Fruit fly (Drosophila melanogaster) whole organism, embryonic: ENCODE measurements around the gene CG11670.

Source experiments
- Bgb ChIP-seq: fragments of 200-800 bp; sonication (Bioruptor generic); IDR thresholded peaks from 2 replicates; pipeline ENCODE4 v1.3.6; 2022; ENCODE audit warnings: missing biosample characterization, missing genetic modification characterization; ENCODE audit not compliant: partially characterized antibody
- Bteb2 ChIP-seq: fragments of 200-800 bp; sonication (Bioruptor generic); optimal IDR thresholded peaks from 2 replicates; lab custom pipeline; 2016; ENCODE audit warnings: missing biosample characterization, missing genetic modification characterization
- CG10959 ChIP-seq: fragments of 200-800 bp; sonication (Bioruptor generic); IDR thresholded peaks from 2 replicates; pipeline ENCODE4 v1.3.6; 2022; ENCODE audit warnings: missing biosample characterization, missing genetic modification characterization
- CG10979 ChIP-seq: fragments of 200-800 bp; sonication (Bioruptor generic); optimal IDR thresholded peaks from 2 replicates; lab custom pipeline; 2018; ENCODE audit warnings: missing biosample characterization, mild to moderate bottlenecking, missing genetic modification characterization, moderate library complexity
- CG13287 ChIP-seq: fragments of 200-800 bp; sonication (Bioruptor generic); IDR thresholded peaks from 2 replicates; pipeline ENCODE4 v1.3.6; 2022; ENCODE audit warnings: missing biosample characterization, missing genetic modification characterization; ENCODE audit not compliant: partially characterized antibody
- CG14860 ChIP-seq: fragments of 200-800 bp; sonication (Bioruptor generic); IDR thresholded peaks from 3 replicates; pipeline ENCODE4 v1.3.6; 2022; ENCODE audit warnings: missing biosample characterization, missing genetic modification characterization; ENCODE audit not compliant: partially characterized antibody
- CG14965 ChIP-seq: fragments of 200-800 bp; sonication (Bioruptor generic); optimal IDR thresholded peaks from 2 replicates; lab custom pipeline; 2016; ENCODE audit warnings: missing biosample characterization, missing genetic modification characterization, borderline replicate concordance
- CG15011 ChIP-seq: fragments of 200-800 bp; sonication (Bioruptor generic); optimal IDR thresholded peaks from 3 replicates; lab custom pipeline; 2018; ENCODE audit warnings: missing biosample characterization, mild to moderate bottlenecking, missing genetic modification characterization
- CG15601 ChIP-seq: fragments of 200-800 bp; sonication (Bioruptor generic); optimal IDR thresholded peaks from 3 replicates; lab custom pipeline; 2019; ENCODE audit warnings: missing biosample characterization, mild to moderate bottlenecking, missing genetic modification characterization, moderate library complexity
- CG15696 ChIP-seq: fragments of 200-800 bp; sonication (Bioruptor generic); optimal IDR thresholded peaks from 2 replicates; lab custom pipeline; 2019; ENCODE audit warnings: missing biosample characterization, mild to moderate bottlenecking, missing genetic modification characterization, moderate library complexity
- CG17802 ChIP-seq: fragments of 200-800 bp; sonication (Bioruptor generic); optimal IDR thresholded peaks from 2 replicates; lab custom pipeline; 2018; ENCODE audit warnings: missing biosample characterization, mild to moderate bottlenecking, missing genetic modification characterization, moderate library complexity
- CG18619 ChIP-seq: fragments of 200-800 bp; sonication (Bioruptor generic); optimal IDR thresholded peaks from 3 replicates; lab custom pipeline; 2017; ENCODE audit warnings: missing biosample characterization, mild to moderate bottlenecking, missing genetic modification characterization
- CG18764 ChIP-seq: fragments of 200-800 bp; sonication (Bioruptor generic); optimal IDR thresholded peaks from 3 replicates; lab custom pipeline; 2016; ENCODE audit warnings: missing biosample characterization, missing genetic modification characterization
- CG2129 ChIP-seq: fragments of 200-800 bp; sonication (Bioruptor generic); IDR thresholded peaks from 2 replicates; pipeline ENCODE4 v1.3.6; 2022; ENCODE audit warnings: missing biosample characterization, missing genetic modification characterization; ENCODE audit not compliant: partially characterized antibody
- CG30431 ChIP-seq: fragments of 200-800 bp; sonication (Bioruptor generic); optimal IDR thresholded peaks from 2 replicates; lab custom pipeline; 2017; ENCODE audit warnings: missing biosample characterization, missing genetic modification characterization
- CG31388 ChIP-seq: fragments of 200-800 bp; sonication (Bioruptor generic); optimal IDR thresholded peaks from 2 replicates; lab custom pipeline; 2016; ENCODE audit warnings: missing biosample characterization, missing genetic modification characterization
- CG3407 ChIP-seq: fragments of 200-800 bp; sonication (Bioruptor generic); optimal IDR thresholded peaks from 2 replicates; lab custom pipeline; 2018; ENCODE audit warnings: missing biosample characterization, mild to moderate bottlenecking, missing genetic modification characterization
- CG6175 ChIP-seq: fragments of 200-800 bp; sonication (Bioruptor generic); IDR thresholded peaks from 3 replicates; pipeline ENCODE4 v1.3.6; 2022; ENCODE audit warnings: missing biosample characterization, missing genetic modification characterization
- CG6254 ChIP-seq: fragments of 200-800 bp; sonication (Bioruptor generic); optimal IDR thresholded peaks from 3 replicates; lab custom pipeline; 2017; ENCODE audit warnings: mild to moderate bottlenecking, missing biosample characterization, missing genetic modification reagents, missing genetic modification characterization
- CG6272 ChIP-seq: fragments of 200-800 bp; sonication (Bioruptor generic); IDR thresholded peaks from 2 replicates; pipeline ENCODE4 v1.3.6; 2022; ENCODE audit warnings: missing biosample characterization, missing genetic modification characterization
- CG8290 ChIP-seq, 3 experiments: fragments of 200-800 bp; sonication (Bioruptor generic); optimal IDR thresholded peaks; 2 replicates each; lab custom pipeline; 2016 to 2019; ENCODE audit warnings: missing biosample characterization in 3 of 3, missing genetic modification characterization in 3 of 3, mild to moderate bottlenecking in 2 of 3, moderate library complexity in 1 of 3
- CG8944 ChIP-seq: fragments of 200-800 bp; sonication (Bioruptor generic); optimal IDR thresholded peaks from 3 replicates; lab custom pipeline; 2016; ENCODE audit warnings: missing biosample characterization, missing genetic modification characterization
- Dip3 ChIP-seq: fragments of 200-800 bp; sonication (Bioruptor generic); optimal IDR thresholded peaks from 3 replicates; lab custom pipeline; 2016; ENCODE audit warnings: missing biosample characterization, missing genetic modification characterization
- Ets65A ChIP-seq: fragments of 200-800 bp; sonication (Bioruptor generic); peaks from one replicate; lab custom pipeline; 2016; ENCODE audit warnings: missing biosample characterization, missing genetic modification characterization
- Hsf ChIP-seq: fragments of 200-800 bp; sonication (Bioruptor generic); optimal IDR thresholded peaks from 3 replicates; lab custom pipeline; 2016; ENCODE audit warnings: missing biosample characterization, missing genetic modification characterization
- NC2β ChIP-seq: fragments of 200-800 bp; sonication (Bioruptor generic); optimal IDR thresholded peaks from 2 replicates; lab custom pipeline; 2016; ENCODE audit warnings: missing biosample characterization, missing genetic modification characterization
- Pdp1 ChIP-seq, 2 experiments: fragments of 200-800 bp; sonication (Bioruptor generic); optimal IDR thresholded peaks; 3 replicates each; lab custom pipeline; 2016; ENCODE audit warnings: missing biosample characterization in 2 of 2, missing genetic modification characterization in 2 of 2, mild to moderate bottlenecking in 1 of 2, moderate library complexity in 1 of 2
- Tbp ChIP-seq: fragments of >200 bp; optimal IDR thresholded peaks from 2 replicates; lab custom pipeline; 2018; ENCODE audit warnings: missing biosample characterization, missing genetic modification characterization
- Vsx1 ChIP-seq: fragments of 200-800 bp; sonication (Bioruptor generic); optimal IDR thresholded peaks from 2 replicates; lab custom pipeline; 2017; ENCODE audit warnings: missing biosample characterization, mild to moderate bottlenecking, missing genetic modification characterization, missing genetic modification reagents
- ab ChIP-seq: fragments of 200-800 bp; sonication (Bioruptor generic); optimal IDR thresholded peaks from 2 replicates; lab custom pipeline; 2016; ENCODE audit warnings: missing biosample characterization, missing genetic modification characterization
- ato ChIP-seq: fragments of 200-800 bp; sonication (Bioruptor generic); IDR thresholded peaks from 2 replicates; pipeline ENCODE4 v1.3.6; 2022; ENCODE audit warnings: missing biosample characterization, missing genetic modification characterization; ENCODE audit not compliant: partially characterized antibody
- az2 ChIP-seq: fragments of 200-800 bp; sonication (Bioruptor generic); optimal IDR thresholded peaks from 3 replicates; lab custom pipeline; 2016; ENCODE audit warnings: missing biosample characterization, missing genetic modification characterization
- bsh ChIP-seq, 2 experiments: fragments of 200-800 bp; sonication (Bioruptor generic); optimal IDR thresholded peaks; 2 replicates each; lab custom pipeline; 2017 to 2018; ENCODE audit warnings: mild to moderate bottlenecking in 2 of 2, missing biosample characterization in 2 of 2, missing genetic modification characterization in 2 of 2, moderate library complexity in 1 of 2
- cg ChIP-seq: fragments of 200-800 bp; sonication (Bioruptor generic); optimal IDR thresholded peaks from 3 replicates; lab custom pipeline; 2019; ENCODE audit warnings: missing biosample characterization, mild to moderate bottlenecking, missing genetic modification characterization, moderate library complexity
- chn ChIP-seq: fragments of 200-800 bp; sonication (Bioruptor generic); optimal IDR thresholded peaks from 2 replicates; lab custom pipeline; 2016; ENCODE audit warnings: missing biosample characterization, missing genetic modification characterization
- crc ChIP-seq: fragments of 200-800 bp; sonication (Bioruptor generic); optimal IDR thresholded peaks from 2 replicates; lab custom pipeline; 2016; ENCODE audit warnings: missing biosample characterization, missing genetic modification characterization
- dysf ChIP-seq: fragments of 200-800 bp; sonication (Bioruptor generic); IDR thresholded peaks from 3 replicates; pipeline ENCODE4 v1.3.6; 2022; ENCODE audit warnings: missing biosample characterization, missing genetic modification characterization
- ewg ChIP-seq: fragments of 200-800 bp; sonication (Bioruptor generic); optimal IDR thresholded peaks from 3 replicates; lab custom pipeline; 2017; ENCODE audit warnings: mild to moderate bottlenecking, missing biosample characterization, missing genetic modification reagents, missing genetic modification characterization
- eyg ChIP-seq: fragments of 200-800 bp; sonication (Bioruptor generic); optimal IDR thresholded peaks from 3 replicates; lab custom pipeline; 2016; ENCODE audit warnings: missing biosample characterization, missing genetic modification characterization
- hbn ChIP-seq: fragments of 200-800 bp; sonication (Bioruptor generic); IDR thresholded peaks from 2 replicates; pipeline ENCODE4 v1.3.6; 2022; ENCODE audit warnings: missing biosample characterization, missing genetic modification characterization; ENCODE audit not compliant: partially characterized antibody
- nerfin-1 ChIP-seq: fragments of 200-800 bp; sonication (Bioruptor generic); optimal IDR thresholded peaks from 3 replicates; lab custom pipeline; 2019; ENCODE audit warnings: missing biosample characterization, mild to moderate bottlenecking, missing genetic modification characterization, moderate library complexity
- pb ChIP-seq: fragments of 200-800 bp; sonication (Bioruptor generic); optimal IDR thresholded peaks from 3 replicates; lab custom pipeline; 2016; ENCODE audit warnings: missing biosample characterization, missing genetic modification characterization
- repo ChIP-seq: fragments of 200-800 bp; sonication (Bioruptor generic); optimal IDR thresholded peaks from 2 replicates; lab custom pipeline; 2016; ENCODE audit warnings: missing biosample characterization, missing genetic modification characterization
- rib ChIP-seq: fragments of 200-800 bp; sonication (Bioruptor generic); IDR thresholded peaks from 2 replicates; pipeline ENCODE4 v1.3.6; 2022; ENCODE audit warnings: missing biosample characterization, missing genetic modification characterization
- sc ChIP-seq, 3 experiments: fragments of >200 bp in 2 of 3; fragments of 200-800 bp in 1 of 3; sonication (Bioruptor generic) in 1 of 3; optimal IDR thresholded peaks; 2 replicates in 2 of 3; 3 replicates in 1 of 3; lab custom pipeline; 2017; ENCODE audit warnings: mild to moderate bottlenecking in 1 of 3, missing biosample characterization in 1 of 3, missing genetic modification characterization in 1 of 3, missing genetic modification reagents in 1 of 3
- sens ChIP-seq: fragments of 200-800 bp; sonication (Bioruptor generic); peaks from one replicate; lab custom pipeline; 2016; ENCODE audit warnings: missing biosample characterization, missing genetic modification characterization
- tin ChIP-seq: fragments of 200-800 bp; sonication (Bioruptor generic); optimal IDR thresholded peaks from 3 replicates; lab custom pipeline; 2016; ENCODE audit warnings: missing biosample characterization, missing genetic modification characterization
- tio ChIP-seq: fragments of 200-800 bp; sonication (Bioruptor generic); optimal IDR thresholded peaks from 2 replicates; lab custom pipeline; 2017; ENCODE audit warnings: missing biosample characterization, missing genetic modification characterization, inconsistent platforms
- z ChIP-seq: fragments of 200-800 bp; sonication (Bioruptor generic); IDR thresholded peaks from 3 replicates; pipeline ENCODE4 v1.3.6; 2022; ENCODE audit warnings: missing biosample characterization, missing genetic modification characterization

CG11670 gene

DNA sequence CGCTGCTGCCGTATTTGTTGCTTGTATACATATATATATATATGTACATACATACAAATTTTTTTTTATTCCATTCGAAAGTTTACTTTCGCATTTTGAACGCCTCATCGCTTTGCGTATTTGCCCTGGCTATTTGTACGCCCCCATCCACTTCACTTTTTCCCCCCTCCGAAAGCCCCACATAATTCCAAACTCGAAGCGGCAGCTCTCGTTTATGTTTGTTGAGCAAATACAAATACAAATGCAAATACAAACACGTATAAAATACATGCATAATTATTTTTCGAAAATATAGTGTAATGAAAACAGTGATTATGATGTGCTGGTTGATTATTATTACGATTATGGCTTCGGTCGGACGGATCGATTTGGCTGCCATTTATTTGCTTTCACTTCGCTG lies 26.2 kb downstream of the CG11670 start (continued):
- peak; percentile 33 for TF ChIP-seq cg
- TF ChIP-seq CG6175 (GFP tag; lab: Robert Waterston, UW) = no peak
- peak; percentile 52 to 71 for TF ChIP-seq Pdp1 (GFP tag; optimal IDR thresholded peaks at IDR 0.05; lab: Kevin White, UChicago)
- TF ChIP-seq z (GFP tag; lab: Robert Waterston, UW) = 0 out of 3 replicates have a peak, but pooled peaks have one; percentile 51
- no peak for TF ChIP-seq Ets65A
- TF ChIP-seq Hsf (GFP tag; lab: Kevin White, UChicago) = peak; percentile 64
- TF ChIP-seq repo = peak; percentile 81
- TF ChIP-seq CG15601 = peak; percentile 92
- peak; percentile 45 for TF ChIP-seq Bteb2 (GFP tag; lab: Kevin White, UChicago)
- TF ChIP-seq NC2β = peak; percentile 88
- peak; percentile 56 for TF ChIP-seq pb (GFP tag; lab: Kevin White, UChicago)
- TF ChIP-seq tio (GFP tag; lab: Kevin White, UChicago) = peak; percentile 69
- peak; percentile 94 for TF ChIP-seq nerfin-1 (tag; lab: Kevin White, UChicago)
- peak; percentile 98 for TF ChIP-seq sens (GFP tag; lab: Kevin White, UChicago)
- peak; percentile 45 for TF ChIP-seq az2 (GFP tag; lab: Kevin White, UChicago)
- TF ChIP-seq sc (optimal IDR thresholded peaks at IDR 0.05; lab: Kevin White, UChicago) = no peak
- TF ChIP-seq sc (GFP tag; optimal IDR thresholded peaks at IDR 0.05; lab: Kevin White, UChicago) = peak; percentile 93
- peak; percentile 84 for TF ChIP-seq CG18764 (GFP tag; lab: Kevin White, UChicago)
- peak; percentile 97 for TF ChIP-seq CG15696 (tag; lab: Kevin White, UChicago)
- no peak for TF ChIP-seq rib (GFP tag; lab: Robert Waterston, UW)
- no peak for TF ChIP-seq ato (GFP tag; lab: Robert Waterston, UW)
- peak; percentile 85 for TF ChIP-seq CG6254
- TF ChIP-seq dysf (GFP tag; lab: Robert Waterston, UW) = peak; percentile 49; the same call in 2 of the 3 replicates
- no peak for TF ChIP-seq hbn
- peak; percentile 67 for TF ChIP-seq CG8944 (GFP tag; lab: Kevin White, UChicago)
- peak; percentile 85 for TF ChIP-seq ewg
- peak; percentile 83 for TF ChIP-seq CG18619 (GFP tag; lab: Kevin White, UChicago)
- no peak for TF ChIP-seq Dip3
- TF ChIP-seq chn (GFP tag; lab: Kevin White, UChicago) = peak; percentile 56
- no peak for TF ChIP-seq ab (GFP tag; lab: Kevin White, UChicago)
- peak; percentile 71 for TF ChIP-seq CG14965 (GFP tag; lab: Kevin White, UChicago)
- TF ChIP-seq tin (GFP tag; lab: Kevin White, UChicago) = peak; percentile 51
- TF ChIP-seq CG8290 (GFP tag; optimal IDR thresholded peaks at IDR 0.05; lab: Kevin White, UChicago) = peak; percentile 70
- peak; percentile 65 to 95 for TF ChIP-seq CG8290 (tag; optimal IDR thresholded peaks at IDR 0.05; lab: Kevin White, UChicago)
- TF ChIP-seq CG10959 = peak; percentile 75
- TF ChIP-seq crc (GFP tag; lab: Kevin White, UChicago) = peak; percentile 62
- TF ChIP-seq CG10979 (tag; lab: Kevin White, UChicago) = peak; percentile 83
- TF ChIP-seq Bgb (GFP tag; lab: Robert Waterston, UW) = no peak
- TF ChIP-seq CG17802 (tag; lab: Kevin White, UChicago) = peak; percentile 87
- no peak for TF ChIP-seq CG6272 (GFP tag; lab: Robert Waterston, UW)
- peak; percentile 54 for TF ChIP-seq CG30431 (GFP tag; lab: Kevin White, UChicago)
- peak; percentile 44 for TF ChIP-seq CG31388 (GFP tag; lab: Kevin White, UChicago)
- no peak for TF ChIP-seq Tbp (GFP tag; lab: Kevin White, UChicago)
- peak; percentile 97 for TF ChIP-seq CG3407 (GFP tag; lab: Kevin White, UChicago)
- peak; percentile 66 for TF ChIP-seq eyg (GFP tag; lab: Kevin White, UChicago)
- TF ChIP-seq CG14860 (GFP tag; lab: Robert Waterston, UW) = no peak
- TF ChIP-seq CG13287 (GFP tag; lab: Robert Waterston, UW) = no peak
- TF ChIP-seq CG2129 (GFP tag; lab: Robert Waterston, UW) = no peak
- TF ChIP-seq bsh (GFP tag; optimal IDR thresholded peaks at IDR 0.05; lab: Kevin White, UChicago) = peak in 1 of 2 experiments; percentile 94
- peak; percentile 95 for TF ChIP-seq CG15011
- peak; percentile 97 for TF ChIP-seq Vsx1
